Worm (Caenorhabditis elegans): ENCODE results near the gene T02B11.4.

T02B11.4 gene

DNA sequence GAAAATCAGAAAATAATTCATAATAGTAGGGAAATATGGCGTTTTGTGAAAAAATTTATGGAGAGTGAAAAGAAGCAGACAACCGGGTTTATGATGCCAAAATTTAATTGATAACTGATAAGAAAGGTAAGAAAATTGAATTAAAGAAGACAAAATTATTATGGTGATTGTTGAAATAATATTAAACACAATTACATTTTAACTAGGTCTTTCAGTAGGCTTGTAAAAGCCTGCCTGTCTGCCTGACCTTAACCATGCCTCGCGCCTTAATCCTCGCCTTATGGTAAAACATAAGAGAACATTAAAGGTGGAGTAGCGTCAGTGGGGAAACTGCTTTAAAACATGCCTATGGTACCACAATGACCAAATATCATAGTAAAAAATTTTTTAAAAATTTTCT, 7.6 kb upstream of the T02B11.4 start, which contains the start of gene T02B11.8:
Gene T02B11.8 (minus strand): TSS at position 101 of the 400 bp plus-strand sequence.
- TF ChIP-seq tbx-37 (GFP tag; conservative IDR thresholded peaks at IDR 0.05), result no peak
- TF ChIP-seq B0310.2 (tag; optimal IDR thresholded peaks at IDR 0.05), result no peak

DNA sequence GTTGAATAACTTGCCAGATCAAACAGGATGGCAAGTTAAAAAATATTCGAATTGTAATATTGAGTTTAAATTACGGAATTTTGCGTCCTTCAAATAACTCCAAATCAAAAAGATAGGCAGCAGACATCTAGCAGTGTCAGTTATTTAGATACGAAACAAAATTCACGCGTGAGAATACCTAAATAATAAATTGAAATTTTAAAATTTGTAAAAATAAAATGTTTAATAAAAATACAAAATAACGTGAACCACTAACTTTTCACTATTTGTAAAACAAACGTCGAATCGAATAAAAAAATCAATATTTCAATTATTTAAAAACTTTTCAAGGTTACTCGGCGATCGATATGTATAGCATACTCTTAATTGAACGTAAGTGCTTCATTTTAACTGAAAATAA, 5.0 kb upstream of the T02B11.4 start, which contains the start of gene T02B11.9:
Gene T02B11.9 (plus strand): TSS at position 301 of the 400 bp plus-strand sequence.
- TF ChIP-seq sea-1 (GFP tag; conservative IDR thresholded peaks at IDR 0.05) (no peak), hmg-4 (GFP tag; optimal IDR thresholded peaks at IDR 0.05) (no peak), ama-1 (optimal IDR thresholded peaks at IDR 0.05) (no peak), F13C5.2 (tag; optimal IDR thresholded peaks at IDR 0.05) (no peak), ceh-36 (tag; optimal IDR thresholded peaks at IDR 0.05) (no peak), pes-1 (GFP tag; IDR thresholded peaks at IDR 0.05) (no peak), B0310.2 (tag; optimal IDR thresholded peaks at IDR 0.05) (no peak), scrt-1 (GFP tag; IDR thresholded peaks at IDR 0.05) (no peak), ceh-13 (GFP tag; optimal IDR thresholded peaks at IDR 0.05) (no peak), tbx-37 (GFP tag; conservative IDR thresholded peaks at IDR 0.05) (no peak), hmbx-1 (tag; optimal IDR thresholded peaks at IDR 0.05) (no peak), tbx-11 (GFP tag; IDR thresholded peaks at IDR 0.05) (no peak), ets-7 (tag; optimal IDR thresholded peaks at IDR 0.05) (no peak), aly-1 (tag; optimal IDR thresholded peaks at IDR 0.05) (no peak), hnd-1 (tag; optimal IDR thresholded peaks at IDR 0.05) (no peak), flt-1 (GFP tag; IDR thresholded peaks at IDR 0.05) (no peak), tra-4 (tag; optimal IDR thresholded peaks at IDR 0.05) (no peak)

- TF ChIP-seq ets-7 (tag; optimal IDR thresholded peaks at IDR 0.05) (no peak), hmbx-1 (tag; optimal IDR thresholded peaks at IDR 0.05) (no peak), tbx-37 (GFP tag; conservative IDR thresholded peaks at IDR 0.05) (no peak), hnd-1 (tag; optimal IDR thresholded peaks at IDR 0.05) (no peak), aly-1 (tag; optimal IDR thresholded peaks at IDR 0.05) (no peak), ceh-13 (GFP tag; optimal IDR thresholded peaks at IDR 0.05) (no peak), flt-1 (GFP tag; IDR thresholded peaks at IDR 0.05) (no peak), ceh-36 (tag; optimal IDR thresholded peaks at IDR 0.05) (no peak), tbx-11 (GFP tag; IDR thresholded peaks at IDR 0.05) (no peak), F13C5.2 (tag; optimal IDR thresholded peaks at IDR 0.05) (no peak), sea-1 (GFP tag; conservative IDR thresholded peaks at IDR 0.05) (no peak), hmg-4 (GFP tag; optimal IDR thresholded peaks at IDR 0.05) (no peak), B0310.2 (tag; optimal IDR thresholded peaks at IDR 0.05) (no peak), ama-1 (optimal IDR thresholded peaks at IDR 0.05) (no peak), pes-1 (GFP tag; IDR thresholded peaks at IDR 0.05) (no peak), scrt-1 (GFP tag; IDR thresholded peaks at IDR 0.05) (no peak), tra-4 (tag; optimal IDR thresholded peaks at IDR 0.05) (no peak)
Observed at ce11 chrV:866729-867128, 4.2 kb downstream of the T02B11.4 start, which contains the start of gene T02B11.3. Gene T02B11.3 (minus strand): TSS chrV:866829.

DNA sequence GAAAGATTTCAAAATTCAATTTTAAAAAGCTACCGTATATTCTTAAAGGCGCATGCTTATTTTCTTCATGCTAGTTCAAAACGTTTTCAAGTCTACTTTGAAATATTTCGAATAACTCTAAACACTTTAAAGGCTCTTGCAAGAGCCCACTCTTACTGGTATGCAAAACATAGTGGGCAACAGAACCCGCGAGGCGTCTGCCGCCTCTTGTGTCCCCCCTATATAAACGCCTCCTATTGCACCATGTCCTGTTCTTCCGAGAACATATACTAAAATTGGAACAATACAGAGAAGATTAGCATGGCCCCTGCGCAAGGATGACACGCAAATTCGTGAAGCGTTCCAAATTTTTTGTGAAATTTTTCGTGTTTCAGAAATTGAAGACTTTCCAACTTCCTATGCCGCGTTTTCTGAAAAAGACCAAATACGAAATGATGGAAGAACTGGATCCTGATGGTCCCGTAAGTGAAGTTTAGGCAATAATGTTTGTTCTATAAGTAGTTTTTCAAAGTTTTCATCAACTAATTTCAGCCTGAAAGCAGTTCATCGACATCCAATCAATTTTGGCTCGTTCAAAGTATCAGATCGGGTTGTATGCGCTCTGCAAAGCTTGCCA, 12.0 kb downstream of the T02B11.4 start:
- TF ChIP-seq pes-1 (GFP tag; IDR thresholded peaks at IDR 0.05) (peak; percentile 62), hnd-1 (tag; optimal IDR thresholded peaks at IDR 0.05) (no peak), tbx-37 (GFP tag; conservative IDR thresholded peaks at IDR 0.05) (no peak), aly-1 (tag; optimal IDR thresholded peaks at IDR 0.05) (no peak), flt-1 (GFP tag; IDR thresholded peaks at IDR 0.05) (peak; percentile 44; the same call in 1 of the 2 replicates), sea-1 (GFP tag; conservative IDR thresholded peaks at IDR 0.05) (no peak), ceh-13 (GFP tag; optimal IDR thresholded peaks at IDR 0.05) (no peak), ceh-36 (tag; optimal IDR thresholded peaks at IDR 0.05) (no peak)

DNA sequence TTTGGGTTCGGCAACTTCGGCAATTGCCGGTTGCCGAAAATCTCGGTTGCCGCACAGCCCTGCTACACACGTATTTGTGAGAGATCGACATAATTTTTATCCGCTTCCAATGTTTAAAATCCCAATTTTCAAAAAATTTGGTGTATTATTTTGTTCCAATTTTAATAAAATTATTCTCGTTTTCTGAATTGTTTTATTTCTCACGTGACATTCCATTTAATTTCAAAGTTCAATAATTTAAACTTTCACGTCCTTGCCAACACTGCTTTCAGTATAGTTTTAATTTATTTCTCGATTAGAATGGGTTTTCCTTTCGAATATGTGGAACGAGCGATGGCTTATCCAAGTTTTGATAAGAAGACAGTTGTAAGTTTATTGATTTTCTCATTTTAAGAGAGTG, 14.4 kb downstream of the T02B11.4 start, which contains the start of gene K09C6.2:
Gene K09C6.2 (plus strand): TSS at position 301 of the 400 bp plus-strand sequence.
- TF ChIP-seq hmg-4 (GFP tag; optimal IDR thresholded peaks at IDR 0.05), result no peak
- no peak for TF ChIP-seq sea-1 (GFP tag; conservative IDR thresholded peaks at IDR 0.05)
- TF ChIP-seq tra-4 (tag; optimal IDR thresholded peaks at IDR 0.05), result no peak
- TF ChIP-seq pes-1 (GFP tag; IDR thresholded peaks at IDR 0.05), result no peak
- no peak for TF ChIP-seq hmbx-1 (tag; optimal IDR thresholded peaks at IDR 0.05)
- TF ChIP-seq ama-1 (optimal IDR thresholded peaks at IDR 0.05), result no peak
- no peak for TF ChIP-seq tbx-37 (GFP tag; conservative IDR thresholded peaks at IDR 0.05)
- TF ChIP-seq B0310.2 (tag; optimal IDR thresholded peaks at IDR 0.05), result no peak
- no peak for TF ChIP-seq ets-7 (tag; optimal IDR thresholded peaks at IDR 0.05)
- TF ChIP-seq tbx-11 (GFP tag; IDR thresholded peaks at IDR 0.05), result no peak
- no peak for TF ChIP-seq F13C5.2 (tag; optimal IDR thresholded peaks at IDR 0.05)
- TF ChIP-seq hnd-1 (tag; optimal IDR thresholded peaks at IDR 0.05), result no peak
- TF ChIP-seq ceh-13 (GFP tag; optimal IDR thresholded peaks at IDR 0.05), result no peak

ce11 chrV:854966-855365, 16.0 kb downstream of the T02B11.4 start, which contains the start of gene K09C6.9:
Gene K09C6.9 (minus strand): TSS chrV:855066.
- TF ChIP-seq hnd-1 (tag; optimal IDR thresholded peaks at IDR 0.05) (no peak), ceh-13 (GFP tag; optimal IDR thresholded peaks at IDR 0.05) (no peak), ets-7 (tag; optimal IDR thresholded peaks at IDR 0.05) (no peak), ceh-36 (tag; optimal IDR thresholded peaks at IDR 0.05) (no peak), scrt-1 (GFP tag; IDR thresholded peaks at IDR 0.05) (no peak), F13C5.2 (tag; optimal IDR thresholded peaks at IDR 0.05) (no peak), sea-1 (GFP tag; conservative IDR thresholded peaks at IDR 0.05) (no peak), tra-4 (tag; optimal IDR thresholded peaks at IDR 0.05) (no peak), hmbx-1 (tag; optimal IDR thresholded peaks at IDR 0.05) (no peak), ama-1 (optimal IDR thresholded peaks at IDR 0.05) (no peak), aly-1 (tag; optimal IDR thresholded peaks at IDR 0.05) (no peak), tbx-37 (GFP tag; conservative IDR thresholded peaks at IDR 0.05) (no peak), tbx-11 (GFP tag; IDR thresholded peaks at IDR 0.05) (no peak), pes-1 (GFP tag; IDR thresholded peaks at IDR 0.05) (no peak), B0310.2 (tag; optimal IDR thresholded peaks at IDR 0.05) (no peak), flt-1 (GFP tag; IDR thresholded peaks at IDR 0.05) (no peak), hmg-4 (GFP tag; optimal IDR thresholded peaks at IDR 0.05) (no peak)

ce11 chrV:852184-852583, 18.7 kb downstream of the T02B11.4 start, which contains the start of gene K09C6.3:
Gene K09C6.3 (plus strand): TSS chrV:852484.
- TF ChIP-seq ets-7 (tag; optimal IDR thresholded peaks at IDR 0.05), result no peak
- no peak for TF ChIP-seq B0310.2 (tag; optimal IDR thresholded peaks at IDR 0.05)
- TF ChIP-seq ceh-36 (tag; optimal IDR thresholded peaks at IDR 0.05), result no peak
- TF ChIP-seq scrt-1 (GFP tag; IDR thresholded peaks at IDR 0.05), result no peak
